Fruit fly (Drosophila melanogaster): ENCODE measurements around the gene CG9643.

CG9643 gene

dm6 chr2L:2999609-3000008, 20.5 kb upstream of the CG9643 start:
- TF ChIP-seq EcR (GFP tag; optimal IDR thresholded peaks at IDR 0.05) (no peak), usp (GFP tag; optimal IDR thresholded peaks at IDR 0.05) (no peak), CG8478 (optimal IDR thresholded peaks at IDR 0.05) (no peak), psq (optimal IDR thresholded peaks at IDR 0.05) (no peak), pan (optimal IDR thresholded peaks at IDR 0.05) (no peak), Dll (optimal IDR thresholded peaks at IDR 0.05) (no peak)

dm6 chr2L:2999113-2999512, 20.0 kb upstream of the CG9643 start, which contains the start of gene Ccdc85:
Gene Ccdc85 (plus strand): TSS chr2L:2999286.
- TF ChIP-seq EcR (GFP tag; optimal IDR thresholded peaks at IDR 0.05) (no peak), CG8478 (optimal IDR thresholded peaks at IDR 0.05) (no peak), pan (optimal IDR thresholded peaks at IDR 0.05) (no peak), Dll (optimal IDR thresholded peaks at IDR 0.05) (no peak), usp (GFP tag; optimal IDR thresholded peaks at IDR 0.05) (no peak), psq (optimal IDR thresholded peaks at IDR 0.05) (no peak)

dm6 chr2L:2993702-2994101, 14.6 kb upstream of the CG9643 start:
- TF ChIP-seq pan (optimal IDR thresholded peaks at IDR 0.05) (no peak), EcR (GFP tag; optimal IDR thresholded peaks at IDR 0.05) (no peak), psq (optimal IDR thresholded peaks at IDR 0.05) (no peak), usp (GFP tag; optimal IDR thresholded peaks at IDR 0.05) (no peak), Dll (optimal IDR thresholded peaks at IDR 0.05) (no peak), CG8478 (optimal IDR thresholded peaks at IDR 0.05) (no peak)

- no peak for TF ChIP-seq EcR (GFP tag; optimal IDR thresholded peaks at IDR 0.05)
- peak; percentile 11 for TF ChIP-seq CG8478 (optimal IDR thresholded peaks at IDR 0.05)
- no peak for TF ChIP-seq pan (optimal IDR thresholded peaks at IDR 0.05)
- TF ChIP-seq Dll (optimal IDR thresholded peaks at IDR 0.05): no peak
- no peak for TF ChIP-seq psq (optimal IDR thresholded peaks at IDR 0.05)
- no peak for TF ChIP-seq usp (GFP tag; optimal IDR thresholded peaks at IDR 0.05)
These were observed 14.1 kb upstream of the CG9643 start for dm6 chr2L:2993236-2993635.

- TF ChIP-seq Dll (optimal IDR thresholded peaks at IDR 0.05) (no peak), pan (optimal IDR thresholded peaks at IDR 0.05) (no peak), CG8478 (optimal IDR thresholded peaks at IDR 0.05) (no peak), psq (optimal IDR thresholded peaks at IDR 0.05) (no peak), usp (GFP tag; optimal IDR thresholded peaks at IDR 0.05) (no peak), EcR (GFP tag; optimal IDR thresholded peaks at IDR 0.05) (no peak)
These were observed 13.6 kb upstream of the CG9643 start, which contains the start of the genes okr and CG3558 for dm6 chr2L:2992664-2993174. Gene okr (minus strand): TSS chr2L:2992759. Gene CG3558 (plus strand): TSS chr2L:2992870.

- no peak for TF ChIP-seq pan (optimal IDR thresholded peaks at IDR 0.05)
- TF ChIP-seq Dll (optimal IDR thresholded peaks at IDR 0.05): no peak
- no peak for TF ChIP-seq CG8478 (optimal IDR thresholded peaks at IDR 0.05)
- no peak for TF ChIP-seq psq (optimal IDR thresholded peaks at IDR 0.05)
- TF ChIP-seq usp (GFP tag; optimal IDR thresholded peaks at IDR 0.05): no peak
- TF ChIP-seq EcR (GFP tag; optimal IDR thresholded peaks at IDR 0.05): no peak
These were observed 8.7 kb upstream of the CG9643 start, which contains the start of the genes Chd1 and Bem46 for dm6 chr2L:2987681-2988381. Gene Chd1 (minus strand): TSS chr2L:2987723. Gene Bem46 (plus strand): TSS chr2L:2988116.

dm6 chr2L:2986776-2987175, 7.7 kb upstream of the CG9643 start:
- TF ChIP-seq psq (optimal IDR thresholded peaks at IDR 0.05) (no peak), CG8478 (optimal IDR thresholded peaks at IDR 0.05) (no peak), Dll (optimal IDR thresholded peaks at IDR 0.05) (no peak), EcR (GFP tag; optimal IDR thresholded peaks at IDR 0.05) (no peak), pan (optimal IDR thresholded peaks at IDR 0.05) (no peak), usp (GFP tag; optimal IDR thresholded peaks at IDR 0.05) (no peak)

dm6 chr2L:2976829-2977228, 2.3 kb downstream of the CG9643 start, which contains the start of the genes CG9641 and CG3165:
Gene CG9641 (minus strand): TSS chr2L:2976862.
Gene CG3165 (plus strand): TSS chr2L:2977122.
- TF ChIP-seq EcR (GFP tag; optimal IDR thresholded peaks at IDR 0.05) (no peak), psq (optimal IDR thresholded peaks at IDR 0.05) (no peak), CG8478 (optimal IDR thresholded peaks at IDR 0.05) (no peak), usp (GFP tag; optimal IDR thresholded peaks at IDR 0.05) (no peak), pan (optimal IDR thresholded peaks at IDR 0.05) (no peak), Dll (optimal IDR thresholded peaks at IDR 0.05) (no peak)

dm6 chr2L:2972439-2972936, 6.6 kb downstream of the CG9643 start, which contains the start of the genes Rrp1 and gammaTub23C:
Gene Rrp1 (minus strand): TSS chr2L:2972508.
Gene gammaTub23C (plus strand): TSS chr2L:2972891.
- TF ChIP-seq pan (optimal IDR thresholded peaks at IDR 0.05): no peak
- no peak for TF ChIP-seq Dll (optimal IDR thresholded peaks at IDR 0.05)
- TF ChIP-seq CG8478 (optimal IDR thresholded peaks at IDR 0.05): no peak
- no peak for TF ChIP-seq psq (optimal IDR thresholded peaks at IDR 0.05)
- no peak for TF ChIP-seq usp (GFP tag; optimal IDR thresholded peaks at IDR 0.05)
- no peak for TF ChIP-seq EcR (GFP tag; optimal IDR thresholded peaks at IDR 0.05)

- TF ChIP-seq CG8478 (optimal IDR thresholded peaks at IDR 0.05): no peak
- TF ChIP-seq usp (GFP tag; optimal IDR thresholded peaks at IDR 0.05): no peak
- no peak for TF ChIP-seq Dll (optimal IDR thresholded peaks at IDR 0.05)
- TF ChIP-seq pan (optimal IDR thresholded peaks at IDR 0.05): no peak
- TF ChIP-seq psq (optimal IDR thresholded peaks at IDR 0.05): no peak
- TF ChIP-seq EcR (GFP tag; optimal IDR thresholded peaks at IDR 0.05): no peak
These were observed 9.7 kb downstream of the CG9643 start, which contains the start of gene Ts for dm6 chr2L:2969438-2969837. Gene Ts (minus strand): TSS chr2L:2969638.

- TF ChIP-seq psq (optimal IDR thresholded peaks at IDR 0.05) (no peak), CG8478 (optimal IDR thresholded peaks at IDR 0.05) (no peak), EcR (GFP tag; optimal IDR thresholded peaks at IDR 0.05) (no peak), usp (GFP tag; optimal IDR thresholded peaks at IDR 0.05) (no peak), pan (optimal IDR thresholded peaks at IDR 0.05) (no peak), Dll (optimal IDR thresholded peaks at IDR 0.05) (no peak)
These were observed 12.2 kb downstream of the CG9643 start for dm6 chr2L:2966917-2967316.

dm6 chr2L:2958858-2959257, 20.2 kb downstream of the CG9643 start:
- TF ChIP-seq psq (optimal IDR thresholded peaks at IDR 0.05) (no peak), Dll (optimal IDR thresholded peaks at IDR 0.05) (no peak), usp (GFP tag; optimal IDR thresholded peaks at IDR 0.05) (no peak), pan (optimal IDR thresholded peaks at IDR 0.05) (no peak), CG8478 (optimal IDR thresholded peaks at IDR 0.05) (no peak)
